Fruit fly (Drosophila melanogaster): Measurements from ENCODE around the gene Msr-110.

dm6 chr3L:5594853-5595593 is 17.9 kb upstream of the Msr-110 start, which contains the start of the genes Alp10 and Alp9:
- TF ChIP-seq Sox102F (GFP tag; optimal IDR thresholded peaks at IDR 0.05) (no peak), OdsH (GFP tag; optimal IDR thresholded peaks at IDR 0.05) (no peak), CG6854 (GFP tag; optimal IDR thresholded peaks at IDR 0.05) (no peak), Sox15 (GFP tag; optimal IDR thresholded peaks at IDR 0.05) (no peak), pdm3 (GFP tag; optimal IDR thresholded peaks at IDR 0.05) (no peak), achi (GFP tag; optimal IDR thresholded peaks at IDR 0.05) (no peak)

Data from whole organism, prepupa.